Worm (Caenorhabditis elegans): ENCODE data around the gene dhcr-24.

Gene dhcr-24

ce11 chrX:2577442-2577841 lies 13.5 kb upstream of the dhcr-24 start, which contains the start of gene ttr-42:
ttr-42 (plus strand) TSS chrX:2577742.
- no peak for TF ChIP-seq nhr-20 (tag; optimal IDR thresholded peaks at IDR 0.05)
- TF ChIP-seq lin-13 (GFP tag; optimal IDR thresholded peaks at IDR 0.05): no peak

ce11 chrX:2572646-2573149 lies 8.8 kb upstream of the dhcr-24 start, which contains the start of the genes ccd-5 and F52H2.1:
ccd-5 (minus strand) TSS chrX:2572653.
F52H2.1 (plus strand) TSS chrX:2573099.
- TF ChIP-seq alr-1 (tag; optimal IDR thresholded peaks at IDR 0.05; ENCODE audit: borderline replicate concordance) (no peak), zip-4 (GFP tag; optimal IDR thresholded peaks at IDR 0.05) (no peak), lin-35 (GFP tag; optimal IDR thresholded peaks at IDR 0.05) (no peak), sox-4 (tag; optimal IDR thresholded peaks at IDR 0.05) (no peak), ztf-11 (tag; optimal IDR thresholded peaks at IDR 0.05) (no peak), skn-1 (tag; optimal IDR thresholded peaks at IDR 0.05) (peak; percentile 78), ces-1 (GFP tag; optimal IDR thresholded peaks at IDR 0.05) (no peak), nhr-47 (tag; optimal IDR thresholded peaks at IDR 0.05) (peak; percentile 25), unc-62 (GFP tag; optimal IDR thresholded peaks at IDR 0.05) (no peak), xbp-1 (tag; optimal IDR thresholded peaks at IDR 0.05) (no peak), nhr-71 (tag; optimal IDR thresholded peaks at IDR 0.05) (peak; percentile 14), elt-3 (tag; optimal IDR thresholded peaks at IDR 0.05) (no peak), C04F5.9 (tag; optimal IDR thresholded peaks at IDR 0.05) (no peak), ets-5 (GFP tag; IDR thresholded peaks at IDR 0.05) (no peak), egl-13 (tag; optimal IDR thresholded peaks at IDR 0.05) (no peak), lsy-2 (tag; optimal IDR thresholded peaks at IDR 0.05) (peak in 1 of 2 experiments; percentile 33), lin-14 (GFP tag; optimal IDR thresholded peaks at IDR 0.05) (peak; percentile 71), ceh-88 (GFP tag; IDR thresholded peaks at IDR 0.05) (no peak), snu-23 (GFP tag; optimal IDR thresholded peaks at IDR 0.05) (peak; percentile 20), blmp-1 (tag; optimal IDR thresholded peaks at IDR 0.05) (no peak), egl-27 (tag; optimal IDR thresholded peaks at IDR 0.05) (no peak), ceh-82 (tag; optimal IDR thresholded peaks at IDR 0.05) (peak in 1 of 3 experiments; percentile 53), fkh-8 (tag; optimal IDR thresholded peaks at IDR 0.05) (peak; percentile 56), rnt-1 (tag; optimal IDR thresholded peaks at IDR 0.05) (peak; percentile 52)

ce11 chrX:2569040-2569439 lies 5.1 kb upstream of the dhcr-24 start:
- no peak for TF ChIP-seq nhr-11 (tag; optimal IDR thresholded peaks at IDR 0.05)
- peak; percentile 18 for TF ChIP-seq nhr-90 (tag; optimal IDR thresholded peaks at IDR 0.05; ENCODE audit: poor library complexity)
- TF ChIP-seq isw-1 (GFP tag; IDR thresholded peaks at IDR 0.05): no peak
- no peak for TF ChIP-seq zip-4 (GFP tag; optimal IDR thresholded peaks at IDR 0.05)
- TF ChIP-seq irx-1 (tag; optimal IDR thresholded peaks at IDR 0.05): no peak
- TF ChIP-seq snu-23 (GFP tag; optimal IDR thresholded peaks at IDR 0.05): peak; percentile 15
- TF ChIP-seq hpl-2 (GFP tag; optimal IDR thresholded peaks at IDR 0.05): no peak
- no peak for TF ChIP-seq grh-1 (GFP tag; IDR thresholded peaks at IDR 0.05)
- no peak for TF ChIP-seq ceh-8 (GFP tag; optimal IDR thresholded peaks at IDR 0.05)
- peak; percentile 35 for TF ChIP-seq nhr-71 (tag; optimal IDR thresholded peaks at IDR 0.05)
- TF ChIP-seq unc-30 (tag; optimal IDR thresholded peaks at IDR 0.05): no peak
- TF ChIP-seq Y116A8C.19 (tag; optimal IDR thresholded peaks at IDR 0.05; ENCODE audit: borderline replicate concordance): no peak
- peak; percentile 14 for TF ChIP-seq unc-130 (tag; optimal IDR thresholded peaks at IDR 0.05)
- TF ChIP-seq swsn-7 (tag; optimal IDR thresholded peaks at IDR 0.05): no peak
- peak in 1 of 2 experiments; percentile 30 for TF ChIP-seq lin-35 (GFP tag; optimal IDR thresholded peaks at IDR 0.05)
- peak; percentile 48 for TF ChIP-seq nhr-85 (tag)
- no peak for TF ChIP-seq ceh-82 (tag; optimal IDR thresholded peaks at IDR 0.05)
- TF ChIP-seq unc-62 (GFP tag; optimal IDR thresholded peaks at IDR 0.05): no peak
- TF ChIP-seq mef-2 (tag; optimal IDR thresholded peaks at IDR 0.05): no peak
- TF ChIP-seq nhr-28 (tag; optimal IDR thresholded peaks at IDR 0.05): no peak
- TF ChIP-seq tbx-2 (tag; optimal IDR thresholded peaks at IDR 0.05): no peak
- TF ChIP-seq mdl-1 (tag; optimal IDR thresholded peaks at IDR 0.05): no peak
- TF ChIP-seq efl-1 (optimal IDR thresholded peaks at IDR 0.05): no peak
- TF ChIP-seq efl-1 (GFP tag; optimal IDR thresholded peaks at IDR 0.05 in 1 of 2): no peak
- TF ChIP-seq nhr-20 (tag; optimal IDR thresholded peaks at IDR 0.05): peak; percentile 62
- TF ChIP-seq aha-1 (tag; optimal IDR thresholded peaks at IDR 0.05): no peak
- TF ChIP-seq dpl-1 (GFP tag; optimal IDR thresholded peaks at IDR 0.05): no peak
- peak; percentile 60 for TF ChIP-seq lin-14 (GFP tag; optimal IDR thresholded peaks at IDR 0.05)
- no peak for TF ChIP-seq tlp-1 (tag; optimal IDR thresholded peaks at IDR 0.05)
- TF ChIP-seq pqm-1 (tag; optimal IDR thresholded peaks at IDR 0.05): peak; percentile 42
- TF ChIP-seq aly-2 (tag; optimal IDR thresholded peaks at IDR 0.05): no peak

Measured in whole organism, L1 larva.